Fruit fly (Drosophila melanogaster): ENCODE results near the gene Rbfox1.

DNA sequence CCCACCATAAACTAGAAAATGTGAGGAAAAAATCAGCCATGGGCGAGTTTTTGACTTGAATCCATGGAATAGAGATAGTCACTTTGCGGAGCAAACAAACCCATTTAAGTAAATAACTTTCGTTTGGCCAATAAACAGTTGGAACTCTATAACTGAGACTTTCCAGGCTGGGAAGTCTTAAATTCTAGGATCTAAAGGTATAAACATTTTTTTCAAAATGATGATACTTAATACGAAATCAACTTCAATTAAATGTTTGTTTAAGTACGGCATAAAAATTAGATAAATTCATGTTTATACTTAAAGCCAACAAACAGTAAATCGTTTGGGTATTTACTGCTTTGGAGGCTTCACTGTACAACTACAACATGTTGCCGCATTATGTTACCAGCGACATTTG, 41.3 kb upstream of the Rbfox1 start:
- TF ChIP-seq psq (optimal IDR thresholded peaks at IDR 0.05), result no peak
- no peak for TF ChIP-seq CG8478 (optimal IDR thresholded peaks at IDR 0.05)
- TF ChIP-seq Dll (optimal IDR thresholded peaks at IDR 0.05), result no peak
- no peak for TF ChIP-seq pan (optimal IDR thresholded peaks at IDR 0.05)
- TF ChIP-seq EcR (GFP tag; optimal IDR thresholded peaks at IDR 0.05), result no peak
- TF ChIP-seq usp (GFP tag; optimal IDR thresholded peaks at IDR 0.05), result no peak
